Fruit fly (Drosophila melanogaster): ENCODE results near the gene Madm.

The Madm gene

dm6 chr3R:5742278-5743196 is at the start of gene Madm, which contains the start of gene Sym (continued):
- TF ChIP-seq dimm (GFP tag; IDR thresholded peaks at IDR 0.05): no peak
- TF ChIP-seq H2.0 (GFP tag; IDR thresholded peaks at IDR 0.05): no peak
- no peak for TF ChIP-seq CG18619 (GFP tag; optimal IDR thresholded peaks at IDR 0.05)
- TF ChIP-seq dysf (GFP tag; IDR thresholded peaks at IDR 0.05): peak; percentile 7; the same call in 1 of the 3 replicates
- TF ChIP-seq CG9876 (GFP tag; optimal IDR thresholded peaks at IDR 0.05): peak; percentile 29
- TF ChIP-seq CG1603 (tag; optimal IDR thresholded peaks at IDR 0.05): no peak
- no peak for TF ChIP-seq aop (GFP tag; IDR thresholded peaks at IDR 0.05)
- peak; percentile 50 for TF ChIP-seq CG9727 (GFP tag; optimal IDR thresholded peaks at IDR 0.05)
- TF ChIP-seq sna (GFP tag; IDR thresholded peaks at IDR 0.05; ENCODE audit: partially characterized antibody): peak; percentile 87
- peak; percentile 17 for TF ChIP-seq CG33213 (GFP tag; optimal IDR thresholded peaks at IDR 0.05)
- no peak; the same call in 2 of the 3 replicates for TF ChIP-seq H15 (GFP tag; IDR thresholded peaks at IDR 0.05)
- TF ChIP-seq sd (tag; optimal IDR thresholded peaks at IDR 0.05): peak; percentile 73
- TF ChIP-seq CG31224 (GFP tag; IDR thresholded peaks at IDR 0.05): no peak
- TF ChIP-seq E2f1 (GFP tag; IDR thresholded peaks at IDR 0.05): no peak
- TF ChIP-seq ham (GFP tag; IDR thresholded peaks at IDR 0.05): no peak
- TF ChIP-seq CG12219 (GFP tag; optimal IDR thresholded peaks at IDR 0.05): no peak
- peak; percentile 38; the same call in 1 of the 2 replicates for TF ChIP-seq bbx (GFP tag; IDR thresholded peaks at IDR 0.05; ENCODE audit: partially characterized antibody)
- TF ChIP-seq CG9437 (GFP tag; optimal IDR thresholded peaks at IDR 0.05): peak; percentile 13
- TF ChIP-seq Bgb (GFP tag; IDR thresholded peaks at IDR 0.05; ENCODE audit: partially characterized antibody): peak; percentile 78
- no peak for TF ChIP-seq fru (optimal IDR thresholded peaks at IDR 0.05)
- TF ChIP-seq Dll (GFP tag; IDR thresholded peaks at IDR 0.05; ENCODE audit: partially characterized antibody): peak; percentile 88
- no peak for TF ChIP-seq eve (GFP tag; optimal IDR thresholded peaks at IDR 0.05)
- no peak for TF ChIP-seq lab (GFP tag; optimal IDR thresholded peaks at IDR 0.05)
- TF ChIP-seq Bteb2 (GFP tag; optimal IDR thresholded peaks at IDR 0.05): peak; percentile 20
- TF ChIP-seq Atf6 (GFP tag; IDR thresholded peaks at IDR 0.05): no peak
- peak; percentile 39 for TF ChIP-seq CG18262 (tag; optimal IDR thresholded peaks at IDR 0.05)
- peak; percentile 55 for TF ChIP-seq CG10267 (tag; optimal IDR thresholded peaks at IDR 0.05)
- TF ChIP-seq CG14710 (tag; optimal IDR thresholded peaks at IDR 0.05): peak; percentile 68
- no peak for TF ChIP-seq CG4328 (GFP tag; optimal IDR thresholded peaks at IDR 0.05)
- no peak for TF ChIP-seq CG4282 (GFP tag; optimal IDR thresholded peaks at IDR 0.05)
- TF ChIP-seq CG11504 (tag; optimal IDR thresholded peaks at IDR 0.05): no peak
- peak; percentile 72 for TF ChIP-seq lilli (GFP tag; optimal IDR thresholded peaks at IDR 0.05)
- TF ChIP-seq her (GFP tag; optimal IDR thresholded peaks at IDR 0.05): peak; percentile 32
- no peak for TF ChIP-seq fd64A (GFP tag; optimal IDR thresholded peaks at IDR 0.05)
- TF ChIP-seq al (GFP tag; IDR thresholded peaks at IDR 0.05): peak; percentile 45
- TF ChIP-seq CG8765 (GFP tag; IDR thresholded peaks at IDR 0.05): no peak
- peak; percentile 4 for TF ChIP-seq kay (GFP tag; optimal IDR thresholded peaks at IDR 0.05)
- TF ChIP-seq Taf1 (GFP tag; IDR thresholded peaks at IDR 0.05): no peak
- peak; percentile 18 for TF ChIP-seq Hmx (GFP tag; optimal IDR thresholded peaks at IDR 0.05)
- TF ChIP-seq peb (GFP tag; IDR thresholded peaks at IDR 0.05): no peak
- peak; percentile 54 for TF ChIP-seq CG2712 (tag; optimal IDR thresholded peaks at IDR 0.05)
- peak; percentile 91 for TF ChIP-seq Sry-β (GFP tag; optimal IDR thresholded peaks at IDR 0.05)
- no peak for TF ChIP-seq CG15479 (GFP tag; optimal IDR thresholded peaks at IDR 0.05)
- TF ChIP-seq CG3407 (GFP tag; optimal IDR thresholded peaks at IDR 0.05): no peak
- TF ChIP-seq CTCF (GFP tag; optimal IDR thresholded peaks at IDR 0.05): no peak
- TF ChIP-seq NFAT (GFP tag; IDR thresholded peaks at IDR 0.05): no peak
- TF ChIP-seq Hr3 (GFP tag; optimal IDR thresholded peaks at IDR 0.05): peak; percentile 33
- no peak for TF ChIP-seq Blimp-1 (GFP tag; optimal IDR thresholded peaks at IDR 0.05)
- TF ChIP-seq CG6254 (GFP tag; optimal IDR thresholded peaks at IDR 0.05): no peak
- peak; percentile 32 for TF ChIP-seq fu2 (GFP tag; optimal IDR thresholded peaks at IDR 0.05)

All from whole organism, embryonic.